Fruit fly (Drosophila melanogaster): Measurements from ENCODE around the gene AP-1gamma.

- TF ChIP-seq CG8478 (optimal IDR thresholded peaks at IDR 0.05): no peak
- no peak for TF ChIP-seq psq (optimal IDR thresholded peaks at IDR 0.05)
- TF ChIP-seq pan (optimal IDR thresholded peaks at IDR 0.05): no peak
- no peak for TF ChIP-seq Dll (optimal IDR thresholded peaks at IDR 0.05)
- no peak for TF ChIP-seq EcR (GFP tag; optimal IDR thresholded peaks at IDR 0.05)
Measured at dm6 chrX:9103308-9104185, 4.9 kb upstream of the AP-1gamma start, which contains the start of gene CG7766.

Measured in whole organism.